Worm (Caenorhabditis elegans): ENCODE data around the gene skat-1.

Gene skat-1

DNA sequence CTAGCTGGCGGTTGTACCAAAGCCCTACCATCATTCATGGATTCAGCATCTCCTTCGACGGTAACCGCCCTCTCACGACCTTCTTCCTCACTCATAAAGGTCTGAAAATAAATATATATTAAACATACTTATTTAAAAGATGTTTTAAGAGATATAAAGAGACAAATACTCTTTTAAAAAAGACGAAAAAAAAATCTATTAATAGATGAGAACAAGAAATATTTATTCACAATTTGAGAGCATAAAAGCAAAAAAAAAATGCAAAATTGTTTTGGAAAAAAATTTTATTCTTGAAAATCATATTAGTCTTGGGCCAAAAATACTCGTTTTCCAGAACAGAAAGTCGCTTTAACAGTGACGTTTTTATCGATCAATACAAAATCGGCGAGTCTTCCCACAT lies at the start of gene skat-1:
TSS of gene skat-1 (minus strand) at position 101 of the 400 bp plus-strand sequence.
- TF ChIP-seq flt-1 (GFP tag; IDR thresholded peaks at IDR 0.05): no peak
- TF ChIP-seq ceh-13 (GFP tag; optimal IDR thresholded peaks at IDR 0.05): no peak
- no peak for TF ChIP-seq F13C5.2 (tag; optimal IDR thresholded peaks at IDR 0.05)
- TF ChIP-seq sea-1 (GFP tag; conservative IDR thresholded peaks at IDR 0.05): no peak
- no peak for TF ChIP-seq tbx-11 (GFP tag; IDR thresholded peaks at IDR 0.05)
- no peak for TF ChIP-seq ama-1 (optimal IDR thresholded peaks at IDR 0.05)
- TF ChIP-seq hmbx-1 (tag; optimal IDR thresholded peaks at IDR 0.05): no peak
- no peak for TF ChIP-seq tbx-37 (GFP tag; conservative IDR thresholded peaks at IDR 0.05)
- no peak for TF ChIP-seq tra-4 (tag; optimal IDR thresholded peaks at IDR 0.05)
- no peak for TF ChIP-seq hnd-1 (tag; optimal IDR thresholded peaks at IDR 0.05)
- TF ChIP-seq pes-1 (GFP tag; IDR thresholded peaks at IDR 0.05): no peak
- no peak for TF ChIP-seq hmg-4 (GFP tag; optimal IDR thresholded peaks at IDR 0.05)

DNA sequence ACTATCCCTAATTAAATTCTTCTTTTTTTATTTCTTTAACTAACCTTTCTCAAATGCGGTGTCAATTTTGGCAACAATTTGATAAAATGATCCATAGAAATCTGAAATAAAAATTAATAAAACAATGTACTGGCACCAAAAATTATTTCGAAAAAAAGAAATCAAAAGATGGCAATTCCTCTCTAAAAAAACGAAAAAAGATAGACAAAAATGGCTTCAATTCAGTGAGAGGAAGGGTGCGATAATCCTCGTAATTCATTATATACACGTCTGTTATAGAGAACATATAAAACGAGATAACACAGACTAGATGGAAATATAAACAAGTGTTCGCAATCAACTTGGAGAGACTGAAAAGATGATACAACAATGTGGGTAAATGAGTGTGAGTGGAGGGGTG lies 49.3 kb upstream of the skat-1 start, which contains the start of gene R107.2:
TSS of gene R107.2 (minus strand) at position 101 of the 400 bp plus-strand sequence.
- TF ChIP-seq ceh-36 (tag; optimal IDR thresholded peaks at IDR 0.05) (no peak), tbx-37 (GFP tag; conservative IDR thresholded peaks at IDR 0.05) (no peak), B0310.2 (tag; optimal IDR thresholded peaks at IDR 0.05) (no peak), tra-4 (tag; optimal IDR thresholded peaks at IDR 0.05) (no peak)

DNA sequence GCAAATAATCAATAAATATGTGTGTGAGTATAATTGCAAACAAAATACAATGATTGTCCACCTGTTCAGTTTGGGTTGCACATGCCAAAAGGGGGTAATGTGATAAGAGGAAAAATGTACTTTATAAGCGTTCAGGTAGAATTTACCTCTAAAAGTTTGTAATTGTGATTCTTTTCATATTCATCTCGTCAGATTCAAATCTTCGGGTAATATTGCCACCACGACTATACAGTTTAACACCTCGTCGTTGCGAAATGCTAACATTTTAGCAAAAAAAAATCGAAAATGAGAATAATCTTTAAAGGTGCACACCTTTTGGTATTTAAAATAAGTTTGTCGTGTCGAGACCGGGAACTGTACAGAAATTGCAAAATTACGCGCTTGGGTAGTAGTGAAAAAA lies 46.6 kb upstream of the skat-1 start, which contains the start of gene nac-2:
TSS of gene nac-2 (minus strand) at position 101 of the 400 bp plus-strand sequence.
- no peak for TF ChIP-seq flt-1 (GFP tag; IDR thresholded peaks at IDR 0.05)
- TF ChIP-seq sea-1 (GFP tag; conservative IDR thresholded peaks at IDR 0.05): no peak
- TF ChIP-seq hmbx-1 (tag; optimal IDR thresholded peaks at IDR 0.05): no peak
- no peak for TF ChIP-seq hmg-4 (GFP tag; optimal IDR thresholded peaks at IDR 0.05)
- no peak for TF ChIP-seq ceh-36 (tag; optimal IDR thresholded peaks at IDR 0.05)
- TF ChIP-seq tbx-11 (GFP tag; IDR thresholded peaks at IDR 0.05): no peak
- no peak for TF ChIP-seq ama-1 (optimal IDR thresholded peaks at IDR 0.05)
- TF ChIP-seq aly-1 (tag; optimal IDR thresholded peaks at IDR 0.05): no peak
- no peak for TF ChIP-seq pes-1 (GFP tag; IDR thresholded peaks at IDR 0.05)
- TF ChIP-seq scrt-1 (GFP tag; IDR thresholded peaks at IDR 0.05): no peak
- no peak for TF ChIP-seq hnd-1 (tag; optimal IDR thresholded peaks at IDR 0.05)
- no peak for TF ChIP-seq F13C5.2 (tag; optimal IDR thresholded peaks at IDR 0.05)
- no peak for TF ChIP-seq B0310.2 (tag; optimal IDR thresholded peaks at IDR 0.05)

DNA sequence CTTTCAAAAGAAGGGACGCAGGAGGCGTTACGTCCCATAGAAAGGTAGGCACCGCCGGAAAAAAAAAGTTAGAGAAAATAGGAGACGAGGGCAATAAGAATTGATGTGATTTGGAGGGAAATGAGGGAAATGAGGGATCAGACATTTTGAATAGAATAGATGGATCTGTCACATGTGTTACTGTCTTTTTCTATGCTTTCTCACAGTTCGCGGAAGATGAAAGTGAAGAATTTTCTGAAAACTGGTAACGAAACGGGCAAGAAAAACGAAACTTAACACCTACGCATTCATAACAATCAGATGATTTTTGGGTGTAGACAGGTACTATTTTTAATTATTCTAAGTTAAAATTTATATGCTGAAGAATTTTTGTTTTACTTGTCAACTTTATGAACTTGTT lies 41.1 kb upstream of the skat-1 start, which contains the start of gene R107.9:
TSS of gene R107.9 (plus strand) at position 301 of the 400 bp plus-strand sequence.
- no peak for TF ChIP-seq ceh-13 (GFP tag; optimal IDR thresholded peaks at IDR 0.05)
- no peak for TF ChIP-seq ama-1 (optimal IDR thresholded peaks at IDR 0.05)
- TF ChIP-seq tbx-37 (GFP tag; conservative IDR thresholded peaks at IDR 0.05): no peak
- TF ChIP-seq aly-1 (tag; optimal IDR thresholded peaks at IDR 0.05): no peak
- TF ChIP-seq tra-4 (tag; optimal IDR thresholded peaks at IDR 0.05): no peak
- TF ChIP-seq tbx-11 (GFP tag; IDR thresholded peaks at IDR 0.05): no peak
- TF ChIP-seq scrt-1 (GFP tag; IDR thresholded peaks at IDR 0.05): no peak
- TF ChIP-seq ets-7 (tag; optimal IDR thresholded peaks at IDR 0.05): no peak
- TF ChIP-seq hmg-4 (GFP tag; optimal IDR thresholded peaks at IDR 0.05): no peak
- no peak for TF ChIP-seq ceh-36 (tag; optimal IDR thresholded peaks at IDR 0.05)
- TF ChIP-seq B0310.2 (tag; optimal IDR thresholded peaks at IDR 0.05): no peak
- no peak for TF ChIP-seq hmbx-1 (tag; optimal IDR thresholded peaks at IDR 0.05)
- no peak for TF ChIP-seq pes-1 (GFP tag; IDR thresholded peaks at IDR 0.05)
- no peak for TF ChIP-seq hnd-1 (tag; optimal IDR thresholded peaks at IDR 0.05)
- TF ChIP-seq sea-1 (GFP tag; conservative IDR thresholded peaks at IDR 0.05): no peak
- TF ChIP-seq F13C5.2 (tag; optimal IDR thresholded peaks at IDR 0.05): no peak
- TF ChIP-seq flt-1 (GFP tag; IDR thresholded peaks at IDR 0.05): no peak

DNA sequence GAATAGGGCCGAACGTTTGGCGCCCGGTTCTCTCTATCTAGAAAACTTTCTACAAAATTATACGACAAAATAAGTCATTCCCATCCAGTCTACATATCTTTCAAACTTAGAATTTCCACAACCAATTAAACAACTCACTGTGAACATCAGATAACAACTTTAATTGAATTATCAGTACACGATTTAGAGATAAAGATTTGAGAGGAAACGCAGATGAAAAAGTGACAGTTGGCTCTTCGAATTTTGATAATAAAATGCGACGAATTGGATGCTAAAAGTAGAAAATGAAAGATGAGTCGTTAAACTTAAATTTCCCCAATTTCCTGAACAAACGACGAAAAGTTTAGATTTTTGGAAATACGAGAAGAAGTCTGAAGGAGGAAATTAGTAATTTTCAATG lies 38.5 kb upstream of the skat-1 start:
- TF ChIP-seq scrt-1 (GFP tag; IDR thresholded peaks at IDR 0.05) (no peak), sea-1 (GFP tag; conservative IDR thresholded peaks at IDR 0.05) (no peak), F13C5.2 (tag; optimal IDR thresholded peaks at IDR 0.05) (no peak), tbx-37 (GFP tag; conservative IDR thresholded peaks at IDR 0.05) (no peak), ets-7 (tag; optimal IDR thresholded peaks at IDR 0.05) (no peak), ceh-36 (tag; optimal IDR thresholded peaks at IDR 0.05) (no peak), tbx-11 (GFP tag; IDR thresholded peaks at IDR 0.05) (no peak), ama-1 (optimal IDR thresholded peaks at IDR 0.05) (no peak), B0310.2 (tag; optimal IDR thresholded peaks at IDR 0.05) (no peak), ceh-13 (GFP tag; optimal IDR thresholded peaks at IDR 0.05) (no peak), flt-1 (GFP tag; IDR thresholded peaks at IDR 0.05) (no peak), hnd-1 (tag; optimal IDR thresholded peaks at IDR 0.05) (no peak), tra-4 (tag; optimal IDR thresholded peaks at IDR 0.05) (no peak), pes-1 (GFP tag; IDR thresholded peaks at IDR 0.05) (no peak), aly-1 (tag; optimal IDR thresholded peaks at IDR 0.05) (no peak), hmbx-1 (tag; optimal IDR thresholded peaks at IDR 0.05) (no peak), hmg-4 (GFP tag; optimal IDR thresholded peaks at IDR 0.05) (no peak)

DNA sequence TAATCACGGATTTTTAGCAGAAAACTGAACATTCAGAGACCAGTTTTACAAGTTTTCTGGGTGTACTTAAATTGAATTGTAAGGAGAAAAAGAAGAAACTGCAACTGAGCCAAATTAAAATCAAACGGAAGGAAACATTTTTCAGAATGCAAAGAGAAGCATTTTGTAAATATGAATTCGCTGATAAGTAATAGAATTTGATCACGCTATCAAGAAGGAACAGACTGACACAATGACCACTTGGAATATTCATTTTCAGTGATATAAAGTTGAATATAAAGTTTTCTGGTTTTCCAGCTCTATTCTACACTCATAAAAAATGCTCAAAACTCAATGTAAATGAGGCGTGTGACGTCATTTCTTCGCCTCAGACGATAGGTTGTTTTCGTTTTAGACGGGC lies 37.5 kb upstream of the skat-1 start:
- TF ChIP-seq B0310.2 (tag; optimal IDR thresholded peaks at IDR 0.05) (no peak), pes-1 (GFP tag; IDR thresholded peaks at IDR 0.05) (no peak), hmg-4 (GFP tag; optimal IDR thresholded peaks at IDR 0.05) (no peak), ceh-36 (tag; optimal IDR thresholded peaks at IDR 0.05) (no peak), ama-1 (optimal IDR thresholded peaks at IDR 0.05) (no peak), tra-4 (tag; optimal IDR thresholded peaks at IDR 0.05) (no peak), hnd-1 (tag; optimal IDR thresholded peaks at IDR 0.05) (no peak), tbx-11 (GFP tag; IDR thresholded peaks at IDR 0.05) (no peak), sea-1 (GFP tag; conservative IDR thresholded peaks at IDR 0.05) (no peak), scrt-1 (GFP tag; IDR thresholded peaks at IDR 0.05) (no peak)

DNA sequence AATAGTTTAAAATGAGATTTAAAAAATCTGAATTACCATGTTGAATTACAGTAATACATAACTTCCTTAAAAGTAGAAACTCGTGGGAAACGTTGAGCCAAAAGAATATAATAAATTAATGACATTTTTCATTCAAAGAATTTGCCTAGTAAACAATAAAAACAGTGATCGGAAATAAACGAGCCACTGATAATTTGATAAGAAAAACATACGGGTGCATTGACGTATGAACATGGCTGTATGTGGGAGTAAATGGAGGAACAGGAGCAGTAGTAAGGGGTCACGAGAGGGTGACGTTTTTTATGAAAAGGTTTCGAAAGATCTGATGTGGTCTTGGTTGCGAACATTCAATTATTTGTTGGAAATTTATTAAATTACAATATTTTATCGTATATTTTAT lies 34.2 kb upstream of the skat-1 start:
- TF ChIP-seq scrt-1 (GFP tag; IDR thresholded peaks at IDR 0.05) (no peak), tbx-37 (GFP tag; conservative IDR thresholded peaks at IDR 0.05) (no peak), ets-7 (tag; optimal IDR thresholded peaks at IDR 0.05) (no peak), flt-1 (GFP tag; IDR thresholded peaks at IDR 0.05) (no peak), pes-1 (GFP tag; IDR thresholded peaks at IDR 0.05) (no peak), ceh-36 (tag; optimal IDR thresholded peaks at IDR 0.05) (no peak), hnd-1 (tag; optimal IDR thresholded peaks at IDR 0.05) (no peak), tbx-11 (GFP tag; IDR thresholded peaks at IDR 0.05) (no peak), sea-1 (GFP tag; conservative IDR thresholded peaks at IDR 0.05) (no peak), ceh-13 (GFP tag; optimal IDR thresholded peaks at IDR 0.05) (no peak), hmbx-1 (tag; optimal IDR thresholded peaks at IDR 0.05) (no peak), tra-4 (tag; optimal IDR thresholded peaks at IDR 0.05) (no peak), ama-1 (optimal IDR thresholded peaks at IDR 0.05) (no peak), hmg-4 (GFP tag; optimal IDR thresholded peaks at IDR 0.05) (no peak), aly-1 (tag; optimal IDR thresholded peaks at IDR 0.05) (no peak), B0310.2 (tag; optimal IDR thresholded peaks at IDR 0.05) (no peak), F13C5.2 (tag; optimal IDR thresholded peaks at IDR 0.05) (no peak)

All from whole organism, early embryonic.